Worm (Caenorhabditis elegans) whole organism, mixed stage, embryonic: ENCODE data around the gene rgs-5.

Experiments used
- elt-3 ChIP-seq: fragments of 150-350 bp; optimal IDR thresholded peaks from 2 replicates; lab custom pipeline; 2014; ENCODE audit warnings: missing biosample characterization, missing genetic modification characterization
- lin-13 ChIP-seq: fragments of 150-350 bp; optimal IDR thresholded peaks from 2 replicates; lab custom pipeline; 2014; ENCODE audit warnings: missing biosample characterization, missing genetic modification characterization
- nhr-2 ChIP-seq: fragments of 150-350 bp; optimal IDR thresholded peaks from 2 replicates; lab custom pipeline; 2014; ENCODE audit warnings: missing biosample characterization, missing genetic modification characterization
- nhr-237 ChIP-seq: fragments of 150-350 bp; optimal IDR thresholded peaks from 2 replicates; lab custom pipeline; 2014; ENCODE audit warnings: missing biosample characterization, missing genetic modification characterization
- nhr-28 ChIP-seq: fragments of 150-350 bp; optimal IDR thresholded peaks from 2 replicates; lab custom pipeline; 2014; ENCODE audit warnings: missing biosample characterization, missing genetic modification characterization
- snpc-4 ChIP-seq: fragments of 150-350 bp; optimal IDR thresholded peaks from 2 replicates; lab custom pipeline; 2014; ENCODE audit warnings: missing biosample characterization, missing genetic modification characterization
- unc-39 ChIP-seq: fragments of 150-350 bp; optimal IDR thresholded peaks from 2 replicates; lab custom pipeline; 2014; ENCODE audit warnings: missing biosample characterization, missing genetic modification characterization

- TF ChIP-seq nhr-237 (tag; lab: Kevin White, UChicago), result no peak
- no peak for TF ChIP-seq nhr-28 (tag; lab: Kevin White, UChicago)
- TF ChIP-seq elt-3 (tag; lab: Kevin White, UChicago), result no peak
- TF ChIP-seq unc-39 (tag; lab: Kevin White, UChicago), result no peak
- TF ChIP-seq nhr-2, result no peak
- TF ChIP-seq lin-13 (tag; lab: Kevin White, UChicago), result no peak
- TF ChIP-seq snpc-4 (tag; lab: Kevin White, UChicago), result no peak
These were observed 9.7 kb downstream of the rgs-5 start for ce11 chrIII:5708024-5708423.
